Worm (Caenorhabditis elegans) whole organism, late embryonic: ENCODE results near the gene idpc-2.
A peak's percentile ranks its signal among the peaks of the same experiment; 100 is the strongest.

Experiments
- C08G9.2 ChIP-seq: sonication (generic microtip); optimal IDR thresholded peaks from 2 replicates; lab custom pipeline; 2016; ENCODE audit warnings: mild to moderate bottlenecking, missing genetic modification characterization, moderate library complexity, missing compliant biosample characterization
- C38D4.7 ChIP-seq: fragments of 200-800 bp; sonication (Bioruptor generic); optimal IDR thresholded peaks from 2 replicates; lab custom pipeline; 2018; ENCODE audit warnings: mild to moderate bottlenecking, missing genetic modification characterization, moderate library complexity, missing compliant biosample characterization
- F13H6.1 ChIP-seq: sonication (generic microtip); optimal IDR thresholded peaks from 2 replicates; lab custom pipeline; 2016; ENCODE audit warnings: missing genetic modification characterization, missing compliant biosample characterization
- K09A11.1 ChIP-seq: sonication (generic microtip); optimal IDR thresholded peaks from 2 replicates; lab custom pipeline; 2017; ENCODE audit warnings: antibody characterized with exemption, mild to moderate bottlenecking, missing genetic modification characterization, missing compliant biosample characterization; ENCODE audit not compliant: insufficient read depth
- ceh-14 ChIP-seq: sonication (generic microtip); optimal IDR thresholded peaks from 2 replicates; lab custom pipeline; 2016; ENCODE audit warnings: missing genotype, missing genetic modification characterization, missing compliant biosample characterization
- ceh-18 ChIP-seq: sonication (generic microtip); optimal IDR thresholded peaks from 2 replicates; lab custom pipeline; 2016; ENCODE audit warnings: missing genetic modification characterization, missing compliant biosample characterization
- ceh-2 ChIP-seq: sonication (generic microtip); optimal IDR thresholded peaks from 2 replicates; lab custom pipeline; 2016; ENCODE audit warnings: missing genotype, missing genetic modification characterization, missing compliant biosample characterization
- ceh-31 ChIP-seq: sonication (generic microtip); optimal IDR thresholded peaks from 2 replicates; lab custom pipeline; 2016; ENCODE audit warnings: missing genetic modification characterization, missing compliant biosample characterization
- ceh-34 ChIP-seq: sonication (generic microtip); optimal IDR thresholded peaks from 2 replicates; lab custom pipeline; 2016; ENCODE audit warnings: mild to moderate bottlenecking, missing genetic modification characterization, missing compliant biosample characterization
- ceh-48 ChIP-seq: sonication (generic microtip); optimal IDR thresholded peaks from 2 replicates; lab custom pipeline; 2016; ENCODE audit warnings: missing genetic modification characterization, inconsistent platforms, missing compliant biosample characterization
- ceh-6 ChIP-seq: fragments of 200-800 bp; sonication (Bioruptor generic); optimal IDR thresholded peaks from 2 replicates; lab custom pipeline; 2018; ENCODE audit warnings: mild to moderate bottlenecking, missing genetic modification characterization, missing compliant biosample characterization
- dmd-4 ChIP-seq: sonication (generic microtip); optimal IDR thresholded peaks from 2 replicates; lab custom pipeline; 2016; ENCODE audit warnings: borderline replicate concordance, missing genetic modification characterization, missing compliant biosample characterization
- eyg-1 ChIP-seq: sonication (generic microtip); optimal IDR thresholded peaks from 2 replicates; lab custom pipeline; 2016; ENCODE audit warnings: missing genotype, missing genetic modification characterization, missing compliant biosample characterization
- fax-1 ChIP-seq: sonication (generic microtip); optimal IDR thresholded peaks from 2 replicates; lab custom pipeline; 2016; ENCODE audit warnings: missing genotype, missing genetic modification characterization, missing compliant biosample characterization
- fkh-6 ChIP-seq: sonication (generic microtip); optimal IDR thresholded peaks from 2 replicates; lab custom pipeline; 2016; ENCODE audit warnings: missing genetic modification characterization, missing compliant biosample characterization
- hlh-15 ChIP-seq: sonication (generic microtip); optimal IDR thresholded peaks from 2 replicates; lab custom pipeline; 2016; ENCODE audit warnings: missing genetic modification characterization, missing compliant biosample characterization
- hlh-6 ChIP-seq: sonication (generic microtip); optimal IDR thresholded peaks from 2 replicates; lab custom pipeline; 2016; ENCODE audit warnings: missing genotype, missing genetic modification characterization, missing compliant biosample characterization
- lim-6 ChIP-seq: sonication (generic microtip); optimal IDR thresholded peaks from 2 replicates; lab custom pipeline; 2016; ENCODE audit warnings: missing genetic modification characterization, missing compliant biosample characterization
- nfya-1 ChIP-seq: sonication (generic microtip); optimal IDR thresholded peaks from 2 replicates; lab custom pipeline; 2017; ENCODE audit warnings: missing genetic modification characterization, mild to moderate bottlenecking, missing compliant biosample characterization, antibody characterized with exemption, moderate library complexity
- nhr-11 ChIP-seq: fragments of 150-350 bp; optimal IDR thresholded peaks from 2 replicates; lab custom pipeline; 2014; ENCODE audit warnings: missing biosample characterization, missing genetic modification characterization
- nhr-232 ChIP-seq: sonication (generic microtip); optimal IDR thresholded peaks from 2 replicates; lab custom pipeline; 2016; ENCODE audit warnings: missing genetic modification characterization, missing compliant biosample characterization
- odd-2 ChIP-seq: sonication (generic microtip); optimal IDR thresholded peaks from 2 replicates; lab custom pipeline; 2017; ENCODE audit warnings: antibody characterized with exemption, mild to moderate bottlenecking, missing genetic modification characterization, missing compliant biosample characterization
- pat-9 ChIP-seq: fragments of 200-800 bp; sonication (Bioruptor generic); optimal IDR thresholded peaks from 2 replicates; lab custom pipeline; 2018; ENCODE audit warnings: mild to moderate bottlenecking, missing genetic modification characterization, moderate library complexity, missing compliant biosample characterization
- pha-2 ChIP-seq: sonication (generic microtip); optimal IDR thresholded peaks from 2 replicates; lab custom pipeline; 2017; ENCODE audit warnings: mild to moderate bottlenecking, missing genetic modification characterization, missing compliant biosample characterization
- pha-4 ChIP-seq: fragments of 150-350 bp; optimal IDR thresholded peaks from 2 replicates; lab custom pipeline; 2018; ENCODE audit warnings: missing biosample characterization, missing genetic modification reagents, missing genetic modification characterization
- pros-1 ChIP-seq: fragments of 150-350 bp; optimal IDR thresholded peaks from 2 replicates; lab custom pipeline; 2014; ENCODE audit warnings: missing biosample characterization, missing genetic modification reagents, missing genetic modification characterization
- ref-2 ChIP-seq: sonication (generic microtip); optimal IDR thresholded peaks from 2 replicates; lab custom pipeline; 2016; ENCODE audit warnings: missing genetic modification characterization, missing compliant biosample characterization
- sox-4 ChIP-seq: sonication (generic microtip); optimal IDR thresholded peaks from 2 replicates; lab custom pipeline; 2017; ENCODE audit warnings: mild to moderate bottlenecking, missing genetic modification characterization, inconsistent platforms, missing compliant biosample characterization
- syd-9 ChIP-seq: sonication (generic microtip); optimal IDR thresholded peaks from 2 replicates; lab custom pipeline; 2016; ENCODE audit warnings: mild to moderate bottlenecking, missing genetic modification characterization, moderate library complexity, missing compliant biosample characterization
- tbx-7 ChIP-seq: sonication (generic microtip); optimal IDR thresholded peaks from 2 replicates; lab custom pipeline; 2016; ENCODE audit warnings: missing genotype, missing genetic modification characterization, missing compliant biosample characterization
- ttx-3 ChIP-seq: sonication (generic microtip); optimal IDR thresholded peaks from 2 replicates; lab custom pipeline; 2016; ENCODE audit warnings: missing genetic modification reagents, missing genetic modification characterization, missing compliant biosample characterization
- unc-3 ChIP-seq, 2 experiments: fragments of 200-800 bp in 1 of 2; sonication (Bioruptor generic) in 1 of 2; sonication (generic microtip) in 1 of 2; conservative IDR thresholded peaks in 1 of 2; optimal IDR thresholded peaks in 1 of 2; 2 replicates each; pipeline versions ENCODE4 v1.3.6 to Lab custom; 2016 to 2022; ENCODE audit warnings: missing compliant biosample characterization in 2 of 2, missing genetic modification characterization in 2 of 2, missing genetic modification reagents in 1 of 2
- unc-42 ChIP-seq: sonication (generic microtip); optimal IDR thresholded peaks from 2 replicates; lab custom pipeline; 2016; ENCODE audit warnings: missing genotype, missing genetic modification characterization, missing compliant biosample characterization
- unc-86 ChIP-seq: sonication (generic microtip); optimal IDR thresholded peaks from 2 replicates; lab custom pipeline; 2016; ENCODE audit warnings: missing genetic modification characterization, missing compliant biosample characterization
- zip-5 ChIP-seq: sonication (generic microtip); optimal IDR thresholded peaks from 2 replicates; lab custom pipeline; 2016; ENCODE audit warnings: missing genetic modification characterization, missing compliant biosample characterization

Gene idpc-2

DNA sequence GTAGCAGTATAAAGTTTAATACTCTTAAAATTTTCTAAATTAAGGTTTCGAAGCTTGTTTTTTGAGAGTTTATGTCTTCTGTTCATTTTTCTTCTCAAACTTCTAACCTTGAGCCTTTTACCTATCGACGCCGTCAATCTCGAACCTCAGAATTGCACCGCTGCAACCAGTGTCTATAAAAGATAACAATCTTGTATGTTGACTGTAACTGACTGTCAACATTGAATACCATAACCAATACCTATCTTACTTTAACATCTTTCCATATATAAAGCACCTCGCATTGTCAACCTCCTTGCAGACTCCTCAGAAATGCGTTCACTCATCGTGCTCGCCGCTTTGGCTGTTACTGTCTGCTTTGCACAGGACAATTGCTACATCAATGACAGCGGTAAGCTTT is 2.4 kb downstream of the idpc-2 start, which contains the start of gene grd-5:
TSS of gene grd-5 (plus strand) at position 295 of the 400 bp plus-strand sequence.
- no peak for TF ChIP-seq unc-3 (GFP tag; conservative IDR thresholded peaks at IDR 0.05; lab: Robert Waterston, UW)
- no peak for TF ChIP-seq unc-3 (tag; optimal IDR thresholded peaks at IDR 0.05; lab: Kevin White, UChicago)

- TF ChIP-seq odd-2 (tag; lab: Kevin White, UChicago) (no peak), unc-3 (GFP tag; conservative IDR thresholded peaks at IDR 0.05; lab: Robert Waterston, UW) (no peak), unc-3 (tag; optimal IDR thresholded peaks at IDR 0.05; lab: Kevin White, UChicago) (no peak), tbx-7 (no peak), unc-86 (tag; lab: Kevin White, UChicago) (no peak), ceh-2 (tag; lab: Kevin White, UChicago) (no peak), ceh-14 (tag; lab: Kevin White, UChicago) (no peak), nfya-1 (tag; lab: Kevin White, UChicago) (no peak), hlh-6 (tag; lab: Kevin White, UChicago) (no peak), fkh-6 (no peak), ceh-6 (no peak), C08G9.2 (tag; lab: Kevin White, UChicago) (no peak), K09A11.1 (tag; lab: Kevin White, UChicago) (no peak), eyg-1 (tag; lab: Kevin White, UChicago) (no peak), pat-9 (tag; lab: Kevin White, UChicago) (no peak), ceh-31 (tag; lab: Kevin White, UChicago) (no peak)
- TF ChIP-seq, all 69 proteins: peak for 0
These were observed 5.4 kb downstream of the idpc-2 start for ce11 chrV:8615711-8616110.

DNA sequence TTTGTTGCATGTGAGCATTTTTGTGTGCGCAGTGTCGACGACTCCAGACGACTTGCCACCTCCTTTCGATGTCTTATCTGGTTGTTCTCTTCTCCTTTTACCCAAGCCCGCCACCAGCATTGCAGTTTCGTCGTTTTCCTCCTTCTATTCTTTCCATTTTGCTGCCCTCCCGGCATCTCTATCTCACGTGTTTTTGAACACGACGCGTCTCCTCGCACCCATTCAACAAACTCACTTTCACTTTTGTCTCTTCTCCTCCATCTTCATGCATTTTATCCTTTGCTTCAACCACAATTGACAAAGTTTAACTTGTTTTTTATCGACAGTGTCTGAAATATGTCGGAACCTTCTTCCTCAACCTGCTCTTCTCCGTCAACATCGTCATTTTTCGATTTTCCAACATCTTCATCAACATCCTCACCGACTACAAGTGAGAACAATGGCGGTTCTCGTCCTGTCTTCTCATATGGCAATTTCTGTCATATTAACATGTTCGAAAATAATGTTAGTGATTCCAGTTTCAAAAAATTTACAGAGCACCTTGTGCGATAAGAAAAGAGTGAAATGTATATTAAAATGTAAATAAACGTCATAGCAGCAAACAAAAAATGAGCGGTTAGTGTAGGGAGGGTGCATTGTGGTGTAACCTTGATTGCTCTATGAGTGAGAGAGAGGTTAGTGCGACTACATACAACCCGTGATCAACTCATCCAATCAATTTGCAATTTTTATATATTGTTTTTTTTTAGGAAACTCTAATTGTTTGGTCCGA is 10.3 kb downstream of the idpc-2 start, which contains the start of gene fip-4:
TSS of gene fip-4 (minus strand) at position 636 of the 772 bp plus-strand sequence.
- TF ChIP-seq hlh-15 (tag; lab: Kevin White, UChicago) (no peak), unc-42 (tag; lab: Kevin White, UChicago) (peak; percentile 1)

DNA sequence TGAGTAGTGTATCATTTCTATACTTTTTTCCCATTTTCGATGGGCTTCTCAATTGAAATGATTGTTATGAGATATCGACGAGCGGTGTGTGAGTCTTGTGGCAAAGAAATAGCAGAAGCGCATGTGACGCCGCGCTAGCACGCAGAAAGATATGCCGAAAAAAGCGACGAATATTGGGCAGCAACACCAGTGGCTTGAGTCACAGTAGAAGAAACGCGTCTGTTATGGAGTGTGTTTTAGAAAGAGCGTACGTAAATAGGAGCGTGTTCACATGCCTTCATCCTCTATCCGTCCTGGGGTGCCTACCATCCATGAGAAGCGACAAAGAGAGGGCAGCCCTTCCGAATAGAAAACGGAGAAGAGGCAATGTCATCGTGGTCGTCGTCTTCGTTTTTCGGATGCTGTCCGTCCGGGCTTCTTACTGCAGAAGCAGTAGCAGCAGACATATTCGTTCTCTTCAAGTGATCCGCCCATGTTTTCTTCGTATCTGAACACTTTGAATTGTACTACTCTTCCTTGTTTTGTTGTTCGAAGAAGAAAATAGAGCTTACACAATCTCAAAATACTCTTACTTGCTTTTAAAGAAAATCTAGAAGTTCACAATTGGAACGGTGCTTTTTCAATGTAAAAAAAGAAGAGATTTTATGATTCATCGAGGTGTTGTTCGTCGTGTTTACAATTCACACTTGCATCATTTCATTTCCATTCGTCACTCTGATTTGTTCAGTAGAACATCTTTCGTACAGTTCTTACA is 11.2 kb downstream of the idpc-2 start:
- TF ChIP-seq syd-9 (tag; lab: Kevin White, UChicago) (no peak), ref-2 (tag; lab: Kevin White, UChicago) (peak; percentile 4)

ce11 chrV:8608483-8608882 is 12.6 kb downstream of the idpc-2 start:
- no peak for TF ChIP-seq C38D4.7 (GFP tag; lab: Kevin White, UChicago)
- no peak for TF ChIP-seq pha-4
- TF ChIP-seq zip-5 (tag; lab: Kevin White, UChicago): no peak
- TF ChIP-seq pha-2 (tag; lab: Kevin White, UChicago): no peak
- no peak for TF ChIP-seq unc-86 (tag; lab: Kevin White, UChicago)
- no peak for TF ChIP-seq unc-42 (tag; lab: Kevin White, UChicago)
- no peak for TF ChIP-seq ceh-34 (tag; lab: Kevin White, UChicago)
- TF ChIP-seq ttx-3 (tag; lab: Kevin White, UChicago): no peak
- no peak for TF ChIP-seq ceh-48 (tag; lab: Kevin White, UChicago)
- no peak for TF ChIP-seq F13H6.1 (tag; lab: Kevin White, UChicago)
- TF ChIP-seq ceh-18 (tag; lab: Kevin White, UChicago): no peak
- TF ChIP-seq pat-9 (tag; lab: Kevin White, UChicago): no peak
- no peak for TF ChIP-seq ceh-2 (tag; lab: Kevin White, UChicago)
- TF ChIP-seq pros-1 (tag; lab: Kevin White, UChicago): no peak
- TF ChIP-seq nhr-11: no peak
- TF ChIP-seq nhr-232: no peak
- TF ChIP-seq dmd-4 (tag; lab: Kevin White, UChicago): no peak
- TF ChIP-seq sox-4 (tag; lab: Kevin White, UChicago): no peak
- TF ChIP-seq lim-6 (tag; lab: Kevin White, UChicago): no peak
- no peak for TF ChIP-seq fax-1 (tag; lab: Kevin White, UChicago)
- TF ChIP-seq, all 69 proteins: peak for 0
